Worm (Caenorhabditis elegans) whole organism, late embryonic: ENCODE measurements around the gene F59A6.2.

Experiments
- ama-1 ChIP-seq: fragments of 150-350 bp; optimal IDR thresholded peaks from 2 replicates; lab custom pipeline; 2014
- syd-9 ChIP-seq: sonication (generic microtip); optimal IDR thresholded peaks from 2 replicates; lab custom pipeline; 2016; ENCODE audit warnings: mild to moderate bottlenecking, missing genetic modification characterization, moderate library complexity, missing compliant biosample characterization
- tbx-2 ChIP-seq: sonication (generic microtip); optimal IDR thresholded peaks from 2 replicates; lab custom pipeline; 2016; ENCODE audit warnings: missing genetic modification characterization, missing compliant biosample characterization

DNA sequence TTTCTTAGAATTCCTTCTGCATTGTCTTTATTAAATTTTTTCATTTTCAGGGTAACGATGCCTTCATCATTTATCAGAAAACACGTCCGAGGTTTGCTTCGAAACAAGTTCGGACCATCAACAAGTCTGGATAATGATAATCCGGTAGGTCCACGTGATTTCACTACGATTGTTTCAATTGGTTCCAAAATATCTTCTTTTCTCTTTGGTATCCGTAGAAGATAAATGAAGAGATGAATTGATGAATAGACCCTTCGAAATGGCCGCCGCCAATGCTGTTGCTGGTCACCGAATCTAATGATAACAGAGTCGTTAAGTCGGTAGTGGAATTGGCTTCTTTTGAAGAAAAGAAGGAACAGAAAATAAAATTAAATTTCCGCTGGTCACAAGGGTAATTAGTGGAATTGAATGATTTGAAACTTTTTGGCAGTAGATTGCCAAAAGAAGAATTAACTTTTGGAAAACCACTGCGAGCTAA is 35.4 kb downstream of the F59A6.2 start, which contains the start of gene F33G12.6:
- TF ChIP-seq tbx-2 (tag; lab: Kevin White, UChicago) (no peak), syd-9 (tag; lab: Kevin White, UChicago) (no peak), ama-1 (no peak)
